Fruit fly (Drosophila melanogaster) whole organism, pupa: ENCODE measurements around the gene CDase.

Experiments
- CG13204 ChIP-seq: fragments of 200-800 bp; sonication (Bioruptor generic); optimal IDR thresholded peaks from 2 replicates; lab custom pipeline; 2018; ENCODE audit warnings: missing biosample characterization, mild to moderate bottlenecking, missing genetic modification characterization, moderate library complexity
- CG14655 ChIP-seq: fragments of 200-800 bp; sonication (Bioruptor generic); optimal IDR thresholded peaks from 3 replicates; lab custom pipeline; 2017; ENCODE audit warnings: mild to moderate bottlenecking, missing biosample characterization, missing genetic modification reagents, missing genetic modification characterization
- CG32121 ChIP-seq: fragments of 200-800 bp; sonication (Bioruptor generic); IDR thresholded peaks from 2 replicates; pipeline ENCODE4 v1.3.6; 2022; ENCODE audit warnings: missing biosample characterization, missing genetic modification characterization
- CG4496 ChIP-seq: fragments of 200-800 bp; sonication (Bioruptor generic); IDR thresholded peaks from 3 replicates; pipeline ENCODE4 v1.3.6; 2022; ENCODE audit warnings: missing biosample characterization, missing genetic modification characterization
- EcR ChIP-seq: fragments of 200-800 bp; sonication (Bioruptor generic); optimal IDR thresholded peaks from 3 replicates; lab custom pipeline; 2019; ENCODE audit warnings: missing biosample characterization, missing genetic modification characterization, mild to moderate bottlenecking, moderate library complexity, missing genetic modification reagents
- Ets98B ChIP-seq: fragments of 200-800 bp; sonication (Bioruptor generic); IDR thresholded peaks from 2 replicates; pipeline ENCODE4 v1.3.6; 2022; ENCODE audit warnings: missing biosample characterization, missing genetic modification characterization
- gl ChIP-seq: fragments of 200-800 bp; sonication (Bioruptor generic); optimal IDR thresholded peaks from 2 replicates; lab custom pipeline; 2018; ENCODE audit warnings: missing biosample characterization, mild to moderate bottlenecking, missing genetic modification characterization

dm6 chr3R:30489797-30490196 is 30.5 kb downstream of the CDase start, which contains the start of gene PH4alphaSG2:
- TF ChIP-seq CG13204 (GFP tag; lab: Kevin White, UChicago) (no peak), CG14655 (no peak), EcR (no peak), gl (tag; lab: Kevin White, UChicago) (no peak), CG4496 (GFP tag; lab: Robert Waterston, UW) (no peak), Ets98B (GFP tag; lab: Robert Waterston, UW) (no peak), CG32121 (GFP tag; lab: Robert Waterston, UW) (no peak)
